Worm (Caenorhabditis elegans): Measurements from ENCODE around the gene dac-1.

ce11 chrIII:843999-844398 lies 28.1 kb downstream of the dac-1 start:
- TF ChIP-seq him-1 (tag; optimal IDR thresholded peaks at IDR 0.05) (no peak), W03F9.2 (tag; optimal IDR thresholded peaks at IDR 0.05) (no peak), dao-5 (tag; optimal IDR thresholded peaks at IDR 0.05) (no peak)

All from whole organism, L4/young adult.